Fruit fly (Drosophila melanogaster): ENCODE results near the gene CG7889.

dm6 chrX:19289318-19289970, 46.0 kb downstream of the CG7889 start:
- no peak for TF ChIP-seq Hr78 (GFP tag; optimal IDR thresholded peaks at IDR 0.05)
- TF ChIP-seq CG32264 (GFP tag; optimal IDR thresholded peaks at IDR 0.05) = peak; percentile 97
- TF ChIP-seq N (GFP tag; optimal IDR thresholded peaks at IDR 0.05) = no peak
- peak; percentile 92 for TF ChIP-seq psq (GFP tag; optimal IDR thresholded peaks at IDR 0.05)
- no peak for TF ChIP-seq lola (GFP tag; optimal IDR thresholded peaks at IDR 0.05)
- no peak for TF ChIP-seq pan (optimal IDR thresholded peaks at IDR 0.05)
- peak; percentile 98 for TF ChIP-seq ey (GFP tag; optimal IDR thresholded peaks at IDR 0.05)
- TF ChIP-seq h (GFP tag; optimal IDR thresholded peaks at IDR 0.05) = peak; percentile 98
- no peak for TF ChIP-seq Dfd (GFP tag; optimal IDR thresholded peaks at IDR 0.05)
- TF ChIP-seq fru (GFP tag; optimal IDR thresholded peaks at IDR 0.05) = peak; percentile 98
- TF ChIP-seq Hnf4 (GFP tag; optimal IDR thresholded peaks at IDR 0.05) = peak; percentile 99
- TF ChIP-seq Myc (optimal IDR thresholded peaks at IDR 0.05) = no peak
- peak; percentile 98 for TF ChIP-seq br (GFP tag; optimal IDR thresholded peaks at IDR 0.05)
- TF ChIP-seq dl (GFP tag; optimal IDR thresholded peaks at IDR 0.05; ENCODE audit: insufficient read depth in 1 of 2, partially characterized antibody in 2 of 2) = no peak
